Worm (Caenorhabditis elegans) whole organism, L4 larva: ENCODE data around the gene ZK154.1.
A peak's percentile ranks its signal among the peaks of the same experiment; 100 is the strongest.

Source experiments
- D1046.2 ChIP-seq: fragments of 200-800 bp; sonication (Bioruptor generic); IDR thresholded peaks from 2 replicates; pipeline ENCODE4 v1.3.6; 2022; ENCODE audit warnings: missing genetic modification characterization, missing compliant biosample characterization
- F26F4.8 ChIP-seq: fragments of 200-800 bp; sonication (Bioruptor generic); conservative IDR thresholded peaks from 2 replicates; pipeline ENCODE4 v1.3.6; 2022; ENCODE audit warnings: missing genetic modification characterization, missing compliant biosample characterization
- F37D6.2 ChIP-seq: sonication (generic microtip); optimal IDR thresholded peaks from 2 replicates; lab custom pipeline; 2016; ENCODE audit warnings: mild to moderate bottlenecking, missing genetic modification characterization, missing compliant biosample characterization
- R02D3.7 ChIP-seq: fragments of 150-350 bp; sonication (generic microtip); optimal IDR thresholded peaks from 3 replicates; lab custom pipeline; 2014; ENCODE audit warnings: missing biosample characterization, missing genetic modification characterization
- T20F7.1 ChIP-seq: fragments of 200-800 bp; sonication (Bioruptor generic); optimal IDR thresholded peaks from 2 replicates; lab custom pipeline; 2018; ENCODE audit warnings: mild to moderate bottlenecking, missing genetic modification characterization, missing compliant biosample characterization
- Y48G9A.11 ChIP-seq: fragments of 200-800 bp; sonication (Bioruptor generic); IDR thresholded peaks from 2 replicates; pipeline ENCODE4 v1.3.6; 2022; ENCODE audit warnings: missing genetic modification reagents, missing genetic modification characterization, missing compliant biosample characterization
- Y5F2A.4 ChIP-seq: fragments of 200-800 bp; sonication (Bioruptor generic); optimal IDR thresholded peaks from 2 replicates; lab custom pipeline; 2018; ENCODE audit warnings: mild to moderate bottlenecking, missing genetic modification characterization, missing compliant biosample characterization
- arid-1 ChIP-seq: fragments of 200-800 bp; sonication (Bioruptor generic); conservative IDR thresholded peaks from 2 replicates; pipeline ENCODE4 v1.3.6; 2022; ENCODE audit warnings: missing genetic modification reagents, missing genetic modification characterization, missing compliant biosample characterization
- ceh-44 ChIP-seq: fragments of 200-800 bp; sonication (Bioruptor generic); IDR thresholded peaks from 2 replicates; pipeline ENCODE4 v1.3.6; 2022; ENCODE audit warnings: missing genetic modification reagents, missing genetic modification characterization, missing compliant biosample characterization
- ceh-82 ChIP-seq: sonication (generic microtip); optimal IDR thresholded peaks from 2 replicates; lab custom pipeline; 2017; ENCODE audit warnings: missing biosample characterization, missing genetic modification characterization
- ces-1 ChIP-seq: fragments of 150-350 bp; sonication (generic microtip); optimal IDR thresholded peaks from 4 replicates; lab custom pipeline; 2014; ENCODE audit warnings: missing biosample characterization, missing genetic modification reagents, missing genetic modification characterization
- ctbp-1 ChIP-seq: fragments of 200-800 bp; sonication (Bioruptor generic); IDR thresholded peaks from 2 replicates; pipeline ENCODE4 v1.3.6; 2022; ENCODE audit warnings: missing genetic modification reagents, missing genetic modification characterization, missing compliant biosample characterization
- daf-12 ChIP-seq: fragments of 150-350 bp; optimal IDR thresholded peaks from 2 replicates; lab custom pipeline; 2014; ENCODE audit warnings: missing biosample characterization, missing genetic modification reagents, missing genetic modification characterization
- daf-16 ChIP-seq, 3 experiments: sonication (generic microtip); optimal IDR thresholded peaks; 2 replicates each; lab custom pipeline; 2016 to 2017; ENCODE audit warnings: missing genetic modification characterization in 3 of 3, missing genetic modification reagents in 3 of 3, mild to moderate bottlenecking in 2 of 3, missing compliant biosample characterization in 2 of 3, missing biosample characterization in 1 of 3, moderate library complexity in 1 of 3
- dmd-8 ChIP-seq: fragments of 200-800 bp; sonication (Bioruptor generic); IDR thresholded peaks from 2 replicates; pipeline ENCODE4 v1.3.6; 2022; ENCODE audit warnings: missing genetic modification characterization, missing compliant biosample characterization
- dve-1 ChIP-seq: sonication (generic microtip); optimal IDR thresholded peaks from 2 replicates; lab custom pipeline; 2017; ENCODE audit warnings: antibody characterized with exemption, mild to moderate bottlenecking, missing genetic modification characterization, missing compliant biosample characterization; ENCODE audit not compliant: insufficient read depth
- fos-1 ChIP-seq: fragments of 150-350 bp; optimal IDR thresholded peaks from 2 replicates; lab custom pipeline; 2014; ENCODE audit warnings: missing biosample characterization, missing genetic modification characterization
- gei-8 ChIP-seq: fragments of 200-800 bp; sonication (Bioruptor generic); optimal IDR thresholded peaks from 2 replicates; lab custom pipeline; 2018; ENCODE audit warnings: mild to moderate bottlenecking, missing genetic modification characterization, missing compliant biosample characterization
- hlh-30 ChIP-seq: sonication (generic microtip); optimal IDR thresholded peaks from 2 replicates; lab custom pipeline; 2017; ENCODE audit warnings: antibody characterized with exemption, mild to moderate bottlenecking, missing genetic modification characterization, missing compliant biosample characterization; ENCODE audit not compliant: insufficient read depth
- hmg-1.1 ChIP-seq: fragments of 200-800 bp; sonication (Bioruptor generic); IDR thresholded peaks from 2 replicates; pipeline ENCODE4 v1.3.6; 2022; ENCODE audit warnings: missing genetic modification reagents, missing genetic modification characterization, missing compliant biosample characterization
- lim-7 ChIP-seq: fragments of 200-800 bp; sonication (Bioruptor generic); IDR thresholded peaks from 2 replicates; pipeline ENCODE4 v1.3.6; 2022; ENCODE audit warnings: missing genetic modification characterization, missing compliant biosample characterization
- lir-3 ChIP-seq: sonication (generic microtip); optimal IDR thresholded peaks from 2 replicates; lab custom pipeline; 2016; ENCODE audit warnings: mild to moderate bottlenecking, missing genetic modification characterization, missing compliant biosample characterization
- madf-5 ChIP-seq, 2 experiments: fragments of 200-800 bp; sonication (Bioruptor generic); IDR thresholded peaks; 2 replicates each; pipeline ENCODE4 v1.3.6; 2022; ENCODE audit warnings: missing compliant biosample characterization in 2 of 2, missing genetic modification characterization in 2 of 2
- madf-9 ChIP-seq: fragments of 200-800 bp; sonication (Bioruptor generic); conservative IDR thresholded peaks from 2 replicates; pipeline ENCODE4 v1.3.6; 2022; ENCODE audit warnings: missing genetic modification reagents, missing genetic modification characterization, missing compliant biosample characterization
- mdl-1 ChIP-seq, 2 experiments: fragments of 150-350 bp in 1 of 2; sonication (generic microtip) in 1 of 2; optimal IDR thresholded peaks; 2 replicates each; lab custom pipeline; 2014 to 2017; ENCODE audit warnings: missing biosample characterization in 2 of 2, missing genetic modification characterization in 2 of 2
- mes-2 ChIP-seq: sonication (generic microtip); optimal IDR thresholded peaks from 2 replicates; lab custom pipeline; 2016; ENCODE audit warnings: missing genotype, mild to moderate bottlenecking, missing genetic modification characterization, missing compliant biosample characterization; ENCODE audit not compliant: poor library complexity, severe bottlenecking
- mxl-3 ChIP-seq: fragments of 200-800 bp; sonication (Bioruptor generic); optimal IDR thresholded peaks from 2 replicates; lab custom pipeline; 2018; ENCODE audit warnings: mild to moderate bottlenecking, missing genetic modification characterization, missing compliant biosample characterization
- nhr-102 ChIP-seq: sonication (generic microtip); optimal IDR thresholded peaks from 2 replicates; lab custom pipeline; 2016; ENCODE audit warnings: mild to moderate bottlenecking, missing genetic modification characterization, moderate library complexity, missing compliant biosample characterization
- nhr-25 ChIP-seq: sonication (generic microtip); optimal IDR thresholded peaks from 2 replicates; lab custom pipeline; 2017; ENCODE audit warnings: missing genetic modification characterization, mild to moderate bottlenecking, missing compliant biosample characterization, antibody characterized with exemption, moderate library complexity, borderline replicate concordance; ENCODE audit not compliant: insufficient read depth
- nhr-28 ChIP-seq: fragments of 150-350 bp; optimal IDR thresholded peaks from 2 replicates; lab custom pipeline; 2014; ENCODE audit warnings: missing biosample characterization, missing genetic modification characterization
- nhr-76 ChIP-seq: fragments of 150-350 bp; optimal IDR thresholded peaks from 2 replicates; lab custom pipeline; 2014; ENCODE audit warnings: missing biosample characterization, missing genetic modification characterization
- php-3 ChIP-seq: fragments of 200-800 bp; sonication (Bioruptor generic); IDR thresholded peaks from 2 replicates; pipeline ENCODE4 v1.3.6; 2022; ENCODE audit warnings: missing genetic modification reagents, missing genetic modification characterization, missing compliant biosample characterization
- set-16 ChIP-seq: fragments of 200-800 bp; sonication (Bioruptor generic); IDR thresholded peaks from 2 replicates; pipeline ENCODE4 v1.3.6; 2022; ENCODE audit warnings: missing genetic modification reagents, missing genetic modification characterization, missing compliant biosample characterization
- snpc-1.2 ChIP-seq: fragments of 200-800 bp; sonication (Bioruptor generic); IDR thresholded peaks from 2 replicates; pipeline ENCODE4 v1.3.6; 2022; ENCODE audit warnings: missing genetic modification reagents, missing genetic modification characterization, missing compliant biosample characterization
- spr-1 ChIP-seq: sonication (generic microtip); optimal IDR thresholded peaks from 2 replicates; lab custom pipeline; 2016; ENCODE audit warnings: mild to moderate bottlenecking, missing genetic modification characterization, missing compliant biosample characterization
- spr-3 ChIP-seq: fragments of 200-800 bp; sonication (Bioruptor generic); optimal IDR thresholded peaks from 2 replicates; lab custom pipeline; 2018; ENCODE audit warnings: mild to moderate bottlenecking, missing genetic modification characterization, missing compliant biosample characterization
- tra-1 ChIP-seq: fragments of 200-800 bp; sonication (Bioruptor generic); IDR thresholded peaks from 2 replicates; pipeline ENCODE4 v1.3.6; 2022; ENCODE audit warnings: missing genetic modification reagents, missing genetic modification characterization, missing compliant biosample characterization
- unc-130 ChIP-seq: sonication (generic microtip); optimal IDR thresholded peaks from 2 replicates; lab custom pipeline; 2016; ENCODE audit warnings: missing genetic modification reagents, missing genetic modification characterization, missing compliant biosample characterization
- unc-62 ChIP-seq, 3 experiments: fragments of 150-350 bp in 1 of 3; sonication (generic microtip); optimal IDR thresholded peaks in 2 of 3; peaks in 1 of 3; 1 replicate in 1 of 3; 2 replicates in 2 of 3; lab custom pipeline; 2014 to 2017; ENCODE audit warnings: missing biosample characterization in 3 of 3, missing genetic modification characterization in 3 of 3, missing genetic modification reagents in 3 of 3, missing genotype in 1 of 3
- zag-1 ChIP-seq: fragments of 150-350 bp; optimal IDR thresholded peaks from 2 replicates; lab custom pipeline; 2014; ENCODE audit warnings: missing biosample characterization, missing genetic modification characterization

ZK154.1 gene

ce11 chrX:7745386-7745785, 34.0 kb upstream of the ZK154.1 start:
- TF ChIP-seq unc-62 (GFP tag; optimal IDR thresholded peaks at IDR 0.05 in 1 of 2; lab: Kevin White, UChicago) = peak in 1 of 2 experiments; percentile 4
- TF ChIP-seq unc-62 (tag; optimal IDR thresholded peaks at IDR 0.05; lab: Kevin White, UChicago) = no peak
- no peak for TF ChIP-seq R02D3.7 (tag; lab: Kevin White, UChicago)
- no peak for TF ChIP-seq F37D6.2 (tag; lab: Kevin White, UChicago)
- TF ChIP-seq spr-3 (GFP tag; lab: Kevin White, UChicago) = no peak
- TF ChIP-seq set-16 (GFP tag; lab: Robert Waterston, UW) = no peak

- TF ChIP-seq mes-2 (no peak), ces-1 (no peak), set-16 (GFP tag; lab: Robert Waterston, UW) (no peak), unc-62 (GFP tag; optimal IDR thresholded peaks at IDR 0.05 in 1 of 2; lab: Kevin White, UChicago) (peak in 1 of 2 experiments; percentile 24), unc-62 (tag; optimal IDR thresholded peaks at IDR 0.05; lab: Kevin White, UChicago) (no peak)
- TF ChIP-seq, all 104 proteins: peak for 1
Observed at ce11 chrX:7750084-7750483, 29.3 kb upstream of the ZK154.1 start.

- TF ChIP-seq php-3 = no peak
- no peak for TF ChIP-seq T20F7.1 (GFP tag; lab: Kevin White, UChicago)
- TF ChIP-seq dve-1 (tag; lab: Kevin White, UChicago) = no peak
- TF ChIP-seq F37D6.2 (tag; lab: Kevin White, UChicago) = no peak
- TF ChIP-seq nhr-102 = no peak
- TF ChIP-seq unc-62 (GFP tag; optimal IDR thresholded peaks at IDR 0.05 in 1 of 2; lab: Kevin White, UChicago) = peak in 1 of 2 experiments; percentile 24
- TF ChIP-seq unc-62 (tag; optimal IDR thresholded peaks at IDR 0.05; lab: Kevin White, UChicago) = no peak
Observed at ce11 chrX:7752770-7753169, 26.6 kb upstream of the ZK154.1 start, which contains the start of gene deg-1. Gene deg-1, plus strand, starts transcription at chrX:7753070.

- TF ChIP-seq mdl-1 (tag; optimal IDR thresholded peaks at IDR 0.05; lab: Kevin White, UChicago) (peak in 1 of 2 experiments; percentile 38), T20F7.1 (GFP tag; lab: Kevin White, UChicago) (no peak), hmg-1.1 (GFP tag; lab: Robert Waterston, UW) (peak; percentile 68), nhr-102 (peak; percentile 62), arid-1 (GFP tag; lab: Robert Waterston, UW) (peak; percentile 61; the same call in 1 of the 2 replicates), ceh-82 (no peak), unc-130 (GFP tag; lab: Kevin White, UChicago) (peak; percentile 49), Y48G9A.11 (peak; percentile 56; the same call in 1 of the 2 replicates), nhr-28 (tag; lab: Kevin White, UChicago) (peak; percentile 23), nhr-25 (tag; lab: Kevin White, UChicago) (no peak), spr-1 (tag; lab: Kevin White, UChicago) (no peak), madf-5 (GFP tag; IDR thresholded peaks at IDR 0.05; lab: Robert Waterston, UW) (peak in 1 of 2 experiments; percentile 56; a peak in 1 of 4 replicates), D1046.2 (GFP tag; lab: Robert Waterston, UW) (no peak; the same call in 1 of the 2 replicates), daf-12 (no peak), hlh-30 (tag; lab: Kevin White, UChicago) (peak; percentile 47), F26F4.8 (GFP tag; lab: Robert Waterston, UW) (peak; percentile 50; the same call in 1 of the 2 replicates), ctbp-1 (GFP tag; lab: Robert Waterston, UW) (0 out of 2 replicates have a peak, but pooled peaks have one; percentile 62), gei-8 (GFP tag; lab: Kevin White, UChicago) (peak; percentile 3), F37D6.2 (tag; lab: Kevin White, UChicago) (no peak), zag-1 (tag; lab: Kevin White, UChicago) (no peak), snpc-1.2 (GFP tag; lab: Robert Waterston, UW) (peak; percentile 81), dmd-8 (no peak), lim-7 (GFP tag; lab: Robert Waterston, UW) (peak; percentile 78), tra-1 (GFP tag; lab: Robert Waterston, UW) (0 out of 2 replicates have a peak, but pooled peaks have one; percentile 68), mxl-3 (peak; percentile 13), lir-3 (tag; lab: Kevin White, UChicago) (peak; percentile 19), daf-16 (GFP tag; optimal IDR thresholded peaks at IDR 0.05; lab: Kevin White, UChicago) (peak; percentile 19 to 76), daf-16 (tag; optimal IDR thresholded peaks at IDR 0.05; lab: Kevin White, UChicago) (peak; percentile 68), ceh-44 (GFP tag; lab: Robert Waterston, UW) (0 out of 2 replicates have a peak, but pooled peaks have one; percentile 38), nhr-76 (tag; lab: Kevin White, UChicago) (no peak), Y5F2A.4 (GFP tag; lab: Kevin White, UChicago) (peak; percentile 41), madf-9 (peak; percentile 18; the same call in 1 of the 2 replicates), fos-1 (tag; lab: Kevin White, UChicago) (no peak)
Observed at ce11 chrX:7773714-7774318, 5.6 kb upstream of the ZK154.1 start.
